Worm (Caenorhabditis elegans) whole organism, midembryonic: ENCODE data around the gene bath-39.

Source experiments
- T22C8.4 ChIP-seq: fragments of 200-800 bp; sonication (Bioruptor generic); IDR thresholded peaks from 2 replicates; pipeline ENCODE4 v1.3.6; 2022; ENCODE audit warnings: missing genetic modification characterization, missing compliant biosample characterization
- cog-1 ChIP-seq: sonication (generic microtip); optimal IDR thresholded peaks from 2 replicates; lab custom pipeline; 2016; ENCODE audit warnings: missing genetic modification characterization, missing compliant biosample characterization
- flt-1 ChIP-seq: fragments of 200-800 bp; sonication (Bioruptor generic); IDR thresholded peaks from 2 replicates; pipeline ENCODE4 v1.3.6; 2022; ENCODE audit warnings: missing genetic modification characterization, missing compliant biosample characterization
- klf-2 ChIP-seq: fragments of 200-800 bp; sonication (Bioruptor generic); conservative IDR thresholded peaks from 2 replicates; pipeline ENCODE4 v1.3.6; 2022; ENCODE audit warnings: missing genetic modification reagents, missing genetic modification characterization, missing compliant biosample characterization
- med-1 ChIP-seq: sonication (generic microtip); optimal IDR thresholded peaks from 2 replicates; lab custom pipeline; 2017; ENCODE audit warnings: missing genetic modification characterization, mild to moderate bottlenecking, missing compliant biosample characterization, antibody characterized with exemption, missing genetic modification reagents; ENCODE audit not compliant: insufficient read depth
- ref-1 ChIP-seq: fragments of 200-800 bp; sonication (Bioruptor generic); conservative IDR thresholded peaks from 2 replicates; pipeline ENCODE4 v1.3.6; 2022; ENCODE audit warnings: missing genetic modification reagents, missing genetic modification characterization, missing compliant biosample characterization
- ztf-23 ChIP-seq: fragments of 200-800 bp; sonication (Bioruptor generic); IDR thresholded peaks from 2 replicates; pipeline ENCODE4 v1.3.6; 2022; ENCODE audit warnings: missing genetic modification reagents, missing genetic modification characterization, missing compliant biosample characterization
- ztf-29 ChIP-seq: fragments of 200-800 bp; sonication (Bioruptor generic); IDR thresholded peaks from 2 replicates; pipeline ENCODE4 v1.3.6; 2022; ENCODE audit warnings: missing genetic modification reagents, missing genetic modification characterization, missing compliant biosample characterization

- TF ChIP-seq flt-1 (GFP tag; lab: Robert Waterston, UW) = no peak
- TF ChIP-seq klf-2 = no peak
- no peak for TF ChIP-seq ref-1 (GFP tag; lab: Robert Waterston, UW)
- TF ChIP-seq ztf-29 (GFP tag; lab: Robert Waterston, UW) = no peak
- no peak for TF ChIP-seq ztf-23 (GFP tag; lab: Robert Waterston, UW)
- no peak for TF ChIP-seq med-1 (GFP tag; lab: Kevin White, UChicago)
- no peak for TF ChIP-seq cog-1
- TF ChIP-seq T22C8.4 (GFP tag; lab: Robert Waterston, UW) = no peak
Observed at ce11 chrV:13473467-13473866, 14.2 kb downstream of the bath-39 start, which contains the start of gene T10G3.1.
